Worm (Caenorhabditis elegans): ENCODE data around the gene K03B8.4.

DNA sequence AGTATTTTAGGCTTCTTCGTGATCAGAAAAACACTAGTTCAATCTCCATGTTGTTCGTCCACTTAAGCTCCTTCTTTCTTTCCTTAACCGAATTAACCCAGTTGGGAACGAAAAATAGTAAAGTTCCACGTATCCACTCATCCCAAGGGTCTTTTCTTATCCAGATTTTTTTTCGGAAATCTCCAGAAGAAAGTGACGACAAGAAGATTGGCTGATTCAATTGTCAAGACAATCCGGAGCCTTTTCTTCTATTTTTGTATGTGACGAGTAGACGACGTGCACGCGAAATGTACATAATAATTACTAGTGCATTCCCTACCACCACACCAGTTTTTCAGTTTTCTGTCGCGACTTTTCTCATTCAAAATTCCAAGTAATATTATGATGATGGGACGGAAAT is 43.7 kb downstream of the K03B8.4 start:
- no peak for TF ChIP-seq hmbx-1 (tag; optimal IDR thresholded peaks at IDR 0.05)
- TF ChIP-seq ceh-13 (GFP tag; optimal IDR thresholded peaks at IDR 0.05), result no peak
- no peak for TF ChIP-seq ama-1 (optimal IDR thresholded peaks at IDR 0.05)
- no peak for TF ChIP-seq pes-1 (GFP tag; IDR thresholded peaks at IDR 0.05)
- TF ChIP-seq tra-4 (tag; optimal IDR thresholded peaks at IDR 0.05), result no peak
- TF ChIP-seq ceh-36 (tag; optimal IDR thresholded peaks at IDR 0.05), result no peak
- TF ChIP-seq B0310.2 (tag; optimal IDR thresholded peaks at IDR 0.05), result no peak
- no peak for TF ChIP-seq tbx-11 (GFP tag; IDR thresholded peaks at IDR 0.05)
- TF ChIP-seq aly-1 (tag; optimal IDR thresholded peaks at IDR 0.05), result no peak
- TF ChIP-seq tbx-37 (GFP tag; conservative IDR thresholded peaks at IDR 0.05), result no peak

Measured in whole organism, early embryonic.